Worm (Caenorhabditis elegans) whole organism, young adult: ENCODE results near the gene E02C12.9.
A peak's percentile ranks its signal among the peaks of the same experiment; 100 is the strongest.
"Not testable (repeated sequence)": the region's sequence is repeated elsewhere in the genome, so short reads cannot be mapped to it uniquely, and the experiment has no call there.

Source experiments
- B0019.2 ChIP-seq: fragments of 200-800 bp; sonication (Bioruptor generic); conservative IDR thresholded peaks from 2 replicates; pipeline ENCODE4 v1.3.6; 2022; ENCODE audit warnings: missing genetic modification reagents, missing genetic modification characterization, missing compliant biosample characterization
- C06A6.2 ChIP-seq: fragments of 200-800 bp; sonication (Bioruptor generic); conservative IDR thresholded peaks from 2 replicates; pipeline ENCODE4 v1.3.6; 2022; ENCODE audit warnings: missing genetic modification characterization, missing compliant biosample characterization
- C17E4.6 ChIP-seq: fragments of 200-800 bp; sonication (Bioruptor generic); IDR thresholded peaks from 2 replicates; pipeline ENCODE4 v1.3.6; 2022; ENCODE audit warnings: missing genetic modification reagents, missing genetic modification characterization, missing compliant biosample characterization
- D2030.7 ChIP-seq: fragments of 200-800 bp; sonication (Bioruptor generic); IDR thresholded peaks from 2 replicates; pipeline ENCODE4 v1.3.6; 2022; ENCODE audit warnings: missing genetic modification reagents, missing genetic modification characterization, missing compliant biosample characterization
- F33H1.4 ChIP-seq: fragments of 200-800 bp; sonication (Bioruptor generic); IDR thresholded peaks from 2 replicates; pipeline ENCODE4 v1.3.6; 2022; ENCODE audit warnings: missing genetic modification reagents, missing genetic modification characterization, missing compliant biosample characterization
- F37B4.10 ChIP-seq: fragments of 200-800 bp; sonication (Bioruptor generic); IDR thresholded peaks from 2 replicates; pipeline ENCODE4 v1.3.6; 2022; ENCODE audit warnings: missing genetic modification characterization, missing compliant biosample characterization
- F39B2.1 ChIP-seq: fragments of 200-800 bp; sonication (Bioruptor generic); IDR thresholded peaks from 2 replicates; pipeline ENCODE4 v1.3.6; 2022; ENCODE audit warnings: missing genetic modification reagents, missing genetic modification characterization, missing compliant biosample characterization
- K11D2.4 ChIP-seq: fragments of 200-800 bp; sonication (Bioruptor generic); IDR thresholded peaks from 2 replicates; pipeline ENCODE4 v1.3.6; 2022; ENCODE audit warnings: missing genetic modification reagents, missing genetic modification characterization, missing compliant biosample characterization
- Y53F4B.3 ChIP-seq: fragments of 200-800 bp; sonication (Bioruptor generic); IDR thresholded peaks from 2 replicates; pipeline ENCODE4 v1.3.6; 2022; ENCODE audit warnings: missing genetic modification reagents, missing genetic modification characterization, missing compliant biosample characterization
- Y53G8AR.9 ChIP-seq: fragments of 200-800 bp; sonication (Bioruptor generic); conservative IDR thresholded peaks from 2 replicates; pipeline ENCODE4 v1.3.6; 2022; ENCODE audit warnings: missing genetic modification reagents, missing genetic modification characterization, missing compliant biosample characterization
- Y67H2A.10 ChIP-seq: fragments of 200-800 bp; sonication (Bioruptor generic); conservative IDR thresholded peaks from 2 replicates; pipeline ENCODE4 v1.3.6; 2022; ENCODE audit warnings: missing genetic modification reagents, missing genetic modification characterization, missing compliant biosample characterization
- Y79H2A.3 ChIP-seq: fragments of 200-800 bp; sonication (Bioruptor generic); conservative IDR thresholded peaks from 2 replicates; pipeline ENCODE4 v1.3.6; 2022; ENCODE audit warnings: missing genetic modification reagents, missing genetic modification characterization, missing compliant biosample characterization
- Y95B8A.8 ChIP-seq: fragments of 200-800 bp; sonication (Bioruptor generic); IDR thresholded peaks from 2 replicates; pipeline ENCODE4 v1.3.6; 2022; ENCODE audit warnings: missing genetic modification reagents, missing genetic modification characterization, missing compliant biosample characterization
- aptf-2 ChIP-seq: fragments of 200-800 bp; sonication (Bioruptor generic); conservative IDR thresholded peaks from 2 replicates; pipeline ENCODE4 v1.3.6; 2022; ENCODE audit warnings: missing genetic modification reagents, missing genetic modification characterization, missing compliant biosample characterization
- attf-3 ChIP-seq: fragments of 200-800 bp; sonication (Bioruptor generic); conservative IDR thresholded peaks from 2 replicates; pipeline ENCODE4 v1.3.6; 2022; ENCODE audit warnings: missing genetic modification reagents, missing genetic modification characterization, missing compliant biosample characterization
- attf-6 ChIP-seq: fragments of 200-800 bp; sonication (Bioruptor generic); IDR thresholded peaks from 2 replicates; pipeline ENCODE4 v1.3.6; 2022; ENCODE audit warnings: missing genetic modification reagents, missing genetic modification characterization, missing compliant biosample characterization
- bed-1 ChIP-seq: fragments of 200-800 bp; sonication (Bioruptor generic); IDR thresholded peaks from 2 replicates; pipeline ENCODE4 v1.3.6; 2022; ENCODE audit warnings: missing genetic modification reagents, missing genetic modification characterization, missing compliant biosample characterization
- cebp-1 ChIP-seq, 2 experiments: fragments of 200-800 bp in 1 of 2; sonication (Bioruptor generic) in 1 of 2; sonication (generic microtip) in 1 of 2; IDR thresholded peaks in 1 of 2; optimal IDR thresholded peaks in 1 of 2; 2 replicates each; pipeline versions ENCODE4 v1.3.6 to Lab custom; 2017 to 2022; ENCODE audit warnings: missing compliant biosample characterization in 2 of 2, missing genetic modification characterization in 2 of 2, mild to moderate bottlenecking in 1 of 2, missing genetic modification reagents in 1 of 2, moderate library complexity in 1 of 2
- cebp-2 ChIP-seq: fragments of 200-800 bp; sonication (Bioruptor generic); IDR thresholded peaks from 2 replicates; pipeline ENCODE4 v1.3.6; 2022; ENCODE audit warnings: missing genetic modification characterization, missing compliant biosample characterization
- ceh-40 ChIP-seq: fragments of 200-800 bp; sonication (Bioruptor generic); IDR thresholded peaks from 2 replicates; pipeline ENCODE4 v1.3.6; 2022; ENCODE audit warnings: missing genetic modification characterization, missing compliant biosample characterization
- ceh-58 ChIP-seq: fragments of 200-800 bp; sonication (Bioruptor generic); IDR thresholded peaks from 2 replicates; pipeline ENCODE4 v1.3.6; 2022; ENCODE audit warnings: missing genetic modification characterization, missing compliant biosample characterization
- egl-18 ChIP-seq: fragments of 200-800 bp; sonication (Bioruptor generic); IDR thresholded peaks from 2 replicates; pipeline ENCODE4 v1.3.6; 2022; ENCODE audit warnings: missing genetic modification reagents, missing genetic modification characterization, missing compliant biosample characterization
- egl-44 ChIP-seq: fragments of 200-800 bp; sonication (Bioruptor generic); IDR thresholded peaks from 2 replicates; pipeline ENCODE4 v1.3.6; 2022; ENCODE audit warnings: missing genetic modification reagents, missing genetic modification characterization, missing compliant biosample characterization
- ekl-4 ChIP-seq: fragments of 200-800 bp; sonication (Bioruptor generic); IDR thresholded peaks from 2 replicates; pipeline ENCODE4 v1.3.6; 2022; ENCODE audit warnings: missing genetic modification reagents, missing genetic modification characterization, missing compliant biosample characterization
- hmg-1.2 ChIP-seq: fragments of 200-800 bp; sonication (Bioruptor generic); IDR thresholded peaks from 2 replicates; pipeline ENCODE4 v1.3.6; 2022; ENCODE audit warnings: missing genetic modification reagents, missing genetic modification characterization, missing compliant biosample characterization
- hmg-20 ChIP-seq: fragments of 200-800 bp; sonication (Bioruptor generic); IDR thresholded peaks from 2 replicates; pipeline ENCODE4 v1.3.6; 2022; ENCODE audit warnings: missing genetic modification reagents, missing genetic modification characterization, missing compliant biosample characterization
- hsf-1 ChIP-seq: fragments of 200-800 bp; sonication (Bioruptor generic); IDR thresholded peaks from 2 replicates; pipeline ENCODE4 v1.3.6; 2022; ENCODE audit warnings: missing genetic modification reagents, missing genetic modification characterization, missing compliant biosample characterization
- lag-1 ChIP-seq: fragments of 200-800 bp; sonication (Bioruptor generic); IDR thresholded peaks from 2 replicates; pipeline ENCODE4 v1.3.6; 2022; ENCODE audit warnings: missing genetic modification reagents, missing genetic modification characterization, missing compliant biosample characterization
- let-526 ChIP-seq: fragments of 200-800 bp; sonication (Bioruptor generic); IDR thresholded peaks from 2 replicates; pipeline ENCODE4 v1.3.6; 2022; ENCODE audit warnings: missing genetic modification reagents, missing genetic modification characterization, missing compliant biosample characterization
- lin-26 ChIP-seq: fragments of 200-800 bp; sonication (Bioruptor generic); IDR thresholded peaks from 2 replicates; pipeline ENCODE4 v1.3.6; 2022; ENCODE audit warnings: missing genetic modification reagents, missing genetic modification characterization, missing compliant biosample characterization
- lir-1 ChIP-seq: fragments of 200-800 bp; sonication (Bioruptor generic); conservative IDR thresholded peaks from 2 replicates; pipeline ENCODE4 v1.3.6; 2022; ENCODE audit warnings: missing genetic modification reagents, missing genetic modification characterization, missing compliant biosample characterization
- madf-3 ChIP-seq: fragments of 200-800 bp; sonication (Bioruptor generic); IDR thresholded peaks from 2 replicates; pipeline ENCODE4 v1.3.6; 2022; ENCODE audit warnings: missing genetic modification reagents, missing genetic modification characterization, missing compliant biosample characterization
- madf-6 ChIP-seq: fragments of 200-800 bp; sonication (Bioruptor generic); IDR thresholded peaks from 2 replicates; pipeline ENCODE4 v1.3.6; 2022; ENCODE audit warnings: missing genetic modification reagents, missing genetic modification characterization, missing compliant biosample characterization
- mcd-1 ChIP-seq: fragments of 200-800 bp; sonication (Bioruptor generic); IDR thresholded peaks from 2 replicates; pipeline ENCODE4 v1.3.6; 2022; ENCODE audit warnings: missing genetic modification reagents, missing genetic modification characterization, missing compliant biosample characterization
- nfya-2 ChIP-seq: fragments of 200-800 bp; sonication (Bioruptor generic); IDR thresholded peaks from 2 replicates; pipeline ENCODE4 v1.3.6; 2022; ENCODE audit warnings: missing genetic modification reagents, missing genetic modification characterization, missing compliant biosample characterization
- nfyb-1 ChIP-seq: fragments of 200-800 bp; sonication (Bioruptor generic); IDR thresholded peaks from 2 replicates; pipeline ENCODE4 v1.3.6; 2022; ENCODE audit warnings: missing genetic modification reagents, missing genetic modification characterization, missing compliant biosample characterization
- nhr-120 ChIP-seq: fragments of 200-800 bp; sonication (Bioruptor generic); IDR thresholded peaks from 2 replicates; pipeline ENCODE4 v1.3.6; 2022; ENCODE audit warnings: missing genetic modification characterization, missing compliant biosample characterization
- pbrm-1 ChIP-seq: fragments of 200-800 bp; sonication (Bioruptor generic); IDR thresholded peaks from 2 replicates; pipeline ENCODE4 v1.3.6; 2022; ENCODE audit warnings: missing genetic modification reagents, missing genetic modification characterization, missing compliant biosample characterization
- rcor-1 ChIP-seq: fragments of 200-800 bp; sonication (Bioruptor generic); IDR thresholded peaks from 2 replicates; pipeline ENCODE4 v1.3.6; 2022; ENCODE audit warnings: missing genetic modification reagents, missing genetic modification characterization, missing compliant biosample characterization
- ztf-25 ChIP-seq: fragments of 200-800 bp; sonication (Bioruptor generic); IDR thresholded peaks from 2 replicates; pipeline ENCODE4 v1.3.6; 2022; ENCODE audit warnings: missing genetic modification reagents, missing genetic modification characterization, missing compliant biosample characterization
- ztf-28 ChIP-seq: fragments of 200-800 bp; sonication (Bioruptor generic); IDR thresholded peaks from 2 replicates; pipeline ENCODE4 v1.3.6; 2022; ENCODE audit warnings: missing genetic modification reagents, missing genetic modification characterization, missing compliant biosample characterization
- ztf-6 ChIP-seq: fragments of 200-800 bp; sonication (Bioruptor generic); IDR thresholded peaks from 2 replicates; pipeline ENCODE4 v1.3.6; 2022; ENCODE audit warnings: missing genetic modification reagents, missing genetic modification characterization, missing compliant biosample characterization

E02C12.9 gene

ce11 chrV:9342282-9342681 lies 33.0 kb downstream of the E02C12.9 start (continued):
- TF ChIP-seq Y67H2A.10 (GFP tag; lab: Robert Waterston, UW) (0 out of 2 replicates have a peak, but pooled peaks have one; percentile 23), B0019.2 (GFP tag; lab: Robert Waterston, UW) (0 out of 2 replicates have a peak, but pooled peaks have one; percentile 17), pbrm-1 (peak; percentile 87), ztf-28 (peak; percentile 78), attf-3 (GFP tag; lab: Robert Waterston, UW) (peak; percentile 42; the same call in 1 of the 2 replicates), hmg-1.2 (GFP tag; lab: Robert Waterston, UW) (peak; percentile 67; the same call in 1 of the 2 replicates), madf-3 (GFP tag; lab: Robert Waterston, UW) (peak; percentile 90), hsf-1 (peak; percentile 70), egl-44 (GFP tag; lab: Robert Waterston, UW) (0 out of 2 replicates have a peak, but pooled peaks have one; percentile 41), ceh-40 (GFP tag; lab: Robert Waterston, UW) (0 out of 2 replicates have a peak, but pooled peaks have one; percentile 35), aptf-2 (GFP tag; lab: Robert Waterston, UW) (0 out of 2 replicates have a peak, but pooled peaks have one; percentile 37), hmg-20 (GFP tag; lab: Robert Waterston, UW) (peak; percentile 79; the same call in 1 of the 2 replicates)

ce11 chrV:9341814-9342213 lies 33.5 kb downstream of the E02C12.9 start:
- TF ChIP-seq B0019.2 (GFP tag; lab: Robert Waterston, UW) = peak; percentile 59
- TF ChIP-seq ztf-6 = 0 out of 2 replicates have a peak, but pooled peaks have one; percentile 18
- peak; percentile 61 for TF ChIP-seq madf-6 (GFP tag; lab: Robert Waterston, UW)
- peak; percentile 78 for TF ChIP-seq cebp-1 (GFP tag; IDR thresholded peaks at IDR 0.05; lab: Robert Waterston, UW)
- not testable (repeated sequence) for TF ChIP-seq cebp-1 (tag; optimal IDR thresholded peaks at IDR 0.05; lab: Kevin White, UChicago)
- peak; percentile 96 for TF ChIP-seq Y95B8A.8 (GFP tag; lab: Robert Waterston, UW)
- peak; percentile 91 for TF ChIP-seq madf-3 (GFP tag; lab: Robert Waterston, UW)
- peak; percentile 85 for TF ChIP-seq F39B2.1 (GFP tag; lab: Robert Waterston, UW)
- peak; percentile 98 for TF ChIP-seq Y53G8AR.9 (GFP tag; lab: Robert Waterston, UW)
- peak; percentile 74; the same call in 1 of the 2 replicates for TF ChIP-seq egl-18 (GFP tag; lab: Robert Waterston, UW)
- TF ChIP-seq lir-1 (GFP tag; lab: Robert Waterston, UW) = 0 out of 2 replicates have a peak, but pooled peaks have one; percentile 39
- TF ChIP-seq ceh-58 (GFP tag; lab: Robert Waterston, UW) = peak; percentile 87; the same call in 1 of the 2 replicates
- TF ChIP-seq aptf-2 (GFP tag; lab: Robert Waterston, UW) = 0 out of 2 replicates have a peak, but pooled peaks have one; percentile 12
- TF ChIP-seq C06A6.2 (GFP tag; lab: Robert Waterston, UW) = peak; percentile 90
- peak; percentile 82 for TF ChIP-seq ekl-4 (GFP tag; lab: Robert Waterston, UW)
- TF ChIP-seq F37B4.10 (GFP tag; lab: Robert Waterston, UW) = 0 out of 2 replicates have a peak, but pooled peaks have one; percentile 44
- TF ChIP-seq attf-3 (GFP tag; lab: Robert Waterston, UW) = peak; percentile 62; the same call in 1 of the 2 replicates
- TF ChIP-seq cebp-2 (GFP tag; lab: Robert Waterston, UW) = peak; percentile 92
- peak; percentile 68 for TF ChIP-seq Y67H2A.10 (GFP tag; lab: Robert Waterston, UW)
- peak; percentile 68 for TF ChIP-seq egl-44 (GFP tag; lab: Robert Waterston, UW)
- TF ChIP-seq Y79H2A.3 (GFP tag; lab: Robert Waterston, UW) = peak; percentile 99
- TF ChIP-seq pbrm-1 = peak; percentile 88
- TF ChIP-seq F33H1.4 (GFP tag; lab: Robert Waterston, UW) = peak; percentile 16; the same call in 1 of the 2 replicates
- peak; percentile 89; the same call in 1 of the 2 replicates for TF ChIP-seq nhr-120 (GFP tag; lab: Robert Waterston, UW)
- TF ChIP-seq D2030.7 (GFP tag; lab: Robert Waterston, UW) = peak; percentile 47; the same call in 1 of the 2 replicates
- TF ChIP-seq mcd-1 (GFP tag; lab: Robert Waterston, UW) = peak; percentile 27; the same call in 1 of the 2 replicates
- peak; percentile 91 for TF ChIP-seq K11D2.4 (GFP tag; lab: Robert Waterston, UW)
- 0 out of 2 replicates have a peak, but pooled peaks have one; percentile 57 for TF ChIP-seq ztf-25 (GFP tag; lab: Robert Waterston, UW)
- peak; percentile 90 for TF ChIP-seq nfyb-1
- TF ChIP-seq Y53F4B.3 (GFP tag; lab: Robert Waterston, UW) = peak; percentile 82
- TF ChIP-seq let-526 = peak; percentile 58; the same call in 1 of the 2 replicates
- 0 out of 2 replicates have a peak, but pooled peaks have one; percentile 53 for TF ChIP-seq nfya-2 (GFP tag; lab: Robert Waterston, UW)
- 0 out of 2 replicates have a peak, but pooled peaks have one; percentile 83 for TF ChIP-seq bed-1 (GFP tag; lab: Robert Waterston, UW)
- peak; percentile 56; the same call in 1 of the 2 replicates for TF ChIP-seq C17E4.6 (GFP tag; lab: Robert Waterston, UW)
- TF ChIP-seq rcor-1 (GFP tag; lab: Robert Waterston, UW) = peak; percentile 45; the same call in 1 of the 2 replicates
- 0 out of 2 replicates have a peak, but pooled peaks have one; percentile 37 for TF ChIP-seq attf-6 (GFP tag; lab: Robert Waterston, UW)
- TF ChIP-seq lag-1 (GFP tag; lab: Robert Waterston, UW) = peak; percentile 73; the same call in 1 of the 2 replicates
- TF ChIP-seq hmg-1.2 (GFP tag; lab: Robert Waterston, UW) = peak; percentile 63
- peak; percentile 75; the same call in 1 of the 2 replicates for TF ChIP-seq lin-26 (GFP tag; lab: Robert Waterston, UW)
- peak; percentile 55; the same call in 1 of the 2 replicates for TF ChIP-seq hmg-20 (GFP tag; lab: Robert Waterston, UW)
- TF ChIP-seq hsf-1 = peak; percentile 73; the same call in 1 of the 2 replicates
